Worm (Caenorhabditis elegans) whole organism, L4 larva: ENCODE measurements around the gene slr-2.

Experiments used
- ama-1 ChIP-seq: fragments of 150-350 bp; optimal IDR thresholded peaks from 2 replicates; lab custom pipeline; 2014; ENCODE audit warnings: inconsistent platforms, mixed read lengths
- ces-1 ChIP-seq: fragments of 150-350 bp; sonication (generic microtip); optimal IDR thresholded peaks from 4 replicates; lab custom pipeline; 2014; ENCODE audit warnings: missing biosample characterization, missing genetic modification reagents, missing genetic modification characterization
- mxl-3 ChIP-seq: fragments of 200-800 bp; sonication (Bioruptor generic); optimal IDR thresholded peaks from 2 replicates; lab custom pipeline; 2018; ENCODE audit warnings: mild to moderate bottlenecking, missing genetic modification characterization, missing compliant biosample characterization
- nhr-25 ChIP-seq: sonication (generic microtip); optimal IDR thresholded peaks from 2 replicates; lab custom pipeline; 2017; ENCODE audit warnings: missing genetic modification characterization, mild to moderate bottlenecking, missing compliant biosample characterization, antibody characterized with exemption, moderate library complexity, borderline replicate concordance; ENCODE audit not compliant: insufficient read depth
- skn-1 ChIP-seq: fragments of 150-350 bp; optimal IDR thresholded peaks from 2 replicates; lab custom pipeline; 2014; ENCODE audit warnings: missing biosample characterization, missing genetic modification characterization
- unc-39 ChIP-seq: sonication (generic microtip); optimal IDR thresholded peaks from 2 replicates; lab custom pipeline; 2017; ENCODE audit warnings: missing biosample characterization, missing genetic modification characterization
- unc-62 ChIP-seq, 3 experiments: fragments of 150-350 bp in 1 of 3; sonication (generic microtip); optimal IDR thresholded peaks in 2 of 3; peaks in 1 of 3; 1 replicate in 1 of 3; 2 replicates in 2 of 3; lab custom pipeline; 2014 to 2017; ENCODE audit warnings: missing biosample characterization in 3 of 3, missing genetic modification characterization in 3 of 3, missing genetic modification reagents in 3 of 3, missing genotype in 1 of 3
- vab-7 ChIP-seq: fragments of 200-800 bp; sonication (Bioruptor generic); IDR thresholded peaks from 2 replicates; pipeline ENCODE4 v1.3.6; 2022; ENCODE audit warnings: missing genetic modification reagents, missing genetic modification characterization, missing compliant biosample characterization

DNA sequence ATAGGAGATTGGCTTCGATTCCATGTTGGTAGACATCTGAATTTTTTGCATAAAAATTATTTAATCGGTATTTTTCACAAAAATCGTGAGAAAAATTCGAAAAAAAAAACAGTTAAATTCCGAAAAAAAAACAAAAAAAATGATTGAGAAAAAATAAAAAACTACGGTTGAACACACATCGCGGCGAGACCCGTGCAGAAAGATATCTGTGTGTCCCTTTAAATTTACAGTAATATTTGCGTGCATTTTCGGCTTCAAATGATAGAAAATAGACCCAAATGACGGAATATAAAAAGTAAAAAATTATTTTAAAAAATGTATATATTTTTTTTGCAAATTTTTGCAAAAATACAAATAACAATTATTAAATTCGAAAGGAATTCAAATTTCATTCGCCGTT is 50.8 kb downstream of the slr-2 start:
- TF ChIP-seq vab-7 (GFP tag; lab: Robert Waterston, UW) (no peak), nhr-25 (tag; lab: Kevin White, UChicago) (no peak), ama-1 (no peak), mxl-3 (GFP tag; lab: Kevin White, UChicago) (no peak), unc-62 (GFP tag; optimal IDR thresholded peaks at IDR 0.05 in 1 of 2; lab: Kevin White, UChicago) (no peak), unc-62 (tag; optimal IDR thresholded peaks at IDR 0.05; lab: Kevin White, UChicago) (no peak), unc-39 (tag; lab: Kevin White, UChicago) (no peak), ces-1 (no peak), skn-1 (tag; lab: Kevin White, UChicago) (no peak)
